Worm (Caenorhabditis elegans) whole organism, L1 larva: ENCODE measurements around the gene cdc-25.3.

Source experiments
- C34B4.2 ChIP-seq: sonication (generic microtip); optimal IDR thresholded peaks from 2 replicates; lab custom pipeline; 2017; ENCODE audit warnings: mild to moderate bottlenecking, missing genetic modification characterization, missing compliant biosample characterization
- F16B12.6 ChIP-seq: fragments of 150-350 bp; optimal IDR thresholded peaks from 2 replicates; lab custom pipeline; 2014; ENCODE audit warnings: missing biosample characterization, missing genetic modification characterization
- Y116A8C.19 ChIP-seq: sonication (generic microtip); optimal IDR thresholded peaks from 2 replicates; lab custom pipeline; 2016; ENCODE audit warnings: missing compliant biosample characterization, missing genetic modification characterization, borderline replicate concordance
- aha-1 ChIP-seq: fragments of 150-350 bp; optimal IDR thresholded peaks from 2 replicates; lab custom pipeline; 2014; ENCODE audit warnings: missing biosample characterization, missing genetic modification characterization
- aly-2 ChIP-seq: fragments of 150-350 bp; optimal IDR thresholded peaks from 2 replicates; lab custom pipeline; 2014; ENCODE audit warnings: missing biosample characterization, missing genetic modification characterization
- ceh-63 ChIP-seq: fragments of 200-800 bp; sonication (Bioruptor generic); optimal IDR thresholded peaks from 2 replicates; lab custom pipeline; 2018; ENCODE audit warnings: mild to moderate bottlenecking, missing genetic modification characterization, missing compliant biosample characterization
- ces-1 ChIP-seq: fragments of 150-350 bp; optimal IDR thresholded peaks from 2 replicates; lab custom pipeline; 2014; ENCODE audit warnings: missing biosample characterization, missing genetic modification reagents, missing genetic modification characterization
- dsc-1 ChIP-seq: sonication (generic microtip); optimal IDR thresholded peaks from 2 replicates; lab custom pipeline; 2016; ENCODE audit warnings: mild to moderate bottlenecking, missing genetic modification characterization, missing compliant biosample characterization
- efl-1 ChIP-seq, 4 experiments: fragments of 150-350 bp; optimal IDR thresholded peaks in 3 of 4; peaks in 1 of 4; 1 replicate in 1 of 4; 2 replicates in 3 of 4; lab custom pipeline; 2014; ENCODE audit warnings: missing biosample characterization in 2 of 4, missing genetic modification characterization in 2 of 4, missing genetic modification reagents in 2 of 4
- elt-2 ChIP-seq: sonication (generic microtip); optimal IDR thresholded peaks from 2 replicates; lab custom pipeline; 2016; ENCODE audit warnings: missing genetic modification characterization, mild to moderate bottlenecking, inconsistent platforms, missing compliant biosample characterization, missing genetic modification reagents
- elt-3 ChIP-seq, 6 experiments: fragments of 150-350 bp in 1 of 6; sonication (generic microtip); optimal IDR thresholded peaks; 2 replicates each; lab custom pipeline; 2017 to 2018; ENCODE audit warnings: missing biosample characterization in 6 of 6, missing genetic modification characterization in 6 of 6, inconsistent platforms in 1 of 6
- ets-5 ChIP-seq: fragments of 200-800 bp; sonication (Bioruptor generic); IDR thresholded peaks from 2 replicates; pipeline ENCODE4 v1.3.6; 2022; ENCODE audit warnings: missing genetic modification characterization, missing compliant biosample characterization
- fkh-10 ChIP-seq: sonication (generic microtip); optimal IDR thresholded peaks from 2 replicates; lab custom pipeline; 2017; ENCODE audit warnings: missing biosample characterization, missing genetic modification reagents, missing genetic modification characterization
- fkh-4 ChIP-seq: sonication (generic microtip); optimal IDR thresholded peaks from 2 replicates; lab custom pipeline; 2016; ENCODE audit warnings: missing compliant biosample characterization, missing genetic modification characterization, borderline replicate concordance
- fkh-8 ChIP-seq: sonication (generic microtip); optimal IDR thresholded peaks from 2 replicates; lab custom pipeline; 2016; ENCODE audit warnings: mild to moderate bottlenecking, missing genetic modification characterization, missing compliant biosample characterization
- hlh-4 ChIP-seq: sonication (generic microtip); optimal IDR thresholded peaks from 2 replicates; lab custom pipeline; 2016; ENCODE audit warnings: mild to moderate bottlenecking, missing genetic modification characterization, missing compliant biosample characterization
- jun-1 ChIP-seq: fragments of 150-350 bp; optimal IDR thresholded peaks from 2 replicates; lab custom pipeline; 2014; ENCODE audit warnings: missing biosample characterization, missing genetic modification reagents, missing genetic modification characterization
- lin-13 ChIP-seq: fragments of 150-350 bp; optimal IDR thresholded peaks from 2 replicates; lab custom pipeline; 2014; ENCODE audit warnings: missing biosample characterization, missing genetic modification reagents, missing genetic modification characterization
- lin-14 ChIP-seq: fragments of 200-800 bp; sonication (Bioruptor generic); optimal IDR thresholded peaks from 2 replicates; lab custom pipeline; 2018; ENCODE audit warnings: mild to moderate bottlenecking, missing genetic modification characterization, moderate library complexity, missing compliant biosample characterization
- lin-35 ChIP-seq, 2 experiments: fragments of 150-350 bp; optimal IDR thresholded peaks; 2 replicates each; lab custom pipeline; 2014; ENCODE audit warnings: missing biosample characterization in 2 of 2, missing genetic modification characterization in 2 of 2, missing genetic modification reagents in 2 of 2
- lin-39 ChIP-seq: fragments of 150-350 bp; optimal IDR thresholded peaks from 2 replicates; lab custom pipeline; 2014; ENCODE audit warnings: missing biosample characterization, missing genetic modification reagents, missing genetic modification characterization
- lsy-2 ChIP-seq, 2 experiments: fragments of 150-350 bp; optimal IDR thresholded peaks; 2 replicates each; lab custom pipeline; 2014; ENCODE audit warnings: missing biosample characterization in 2 of 2, missing genetic modification characterization in 2 of 2
- mab-9 ChIP-seq: fragments of 200-800 bp; sonication (Bioruptor generic); IDR thresholded peaks from 2 replicates; pipeline ENCODE4 v1.3.6; 2022; ENCODE audit warnings: missing genetic modification reagents, missing genetic modification characterization, missing compliant biosample characterization
- mdl-1 ChIP-seq, 2 experiments: fragments of 150-350 bp; optimal IDR thresholded peaks; 2 replicates each; lab custom pipeline; 2014 to 2017; ENCODE audit warnings: missing biosample characterization in 2 of 2, missing genetic modification characterization in 2 of 2, inconsistent platforms in 1 of 2
- nhr-11 ChIP-seq: fragments of 150-350 bp; optimal IDR thresholded peaks from 2 replicates; lab custom pipeline; 2014; ENCODE audit warnings: missing biosample characterization, missing genetic modification characterization
- nhr-12 ChIP-seq: sonication (generic microtip); optimal IDR thresholded peaks from 2 replicates; lab custom pipeline; 2017; ENCODE audit warnings: missing biosample characterization, missing genetic modification characterization
- nhr-20 ChIP-seq: sonication (generic microtip); optimal IDR thresholded peaks from 2 replicates; lab custom pipeline; 2016; ENCODE audit warnings: mild to moderate bottlenecking, missing genetic modification characterization, missing compliant biosample characterization
- nhr-237 ChIP-seq: fragments of 150-350 bp; optimal IDR thresholded peaks from 2 replicates; lab custom pipeline; 2014; ENCODE audit warnings: missing biosample characterization, missing genetic modification characterization
- pqm-1 ChIP-seq: sonication (generic microtip); optimal IDR thresholded peaks from 3 replicates; lab custom pipeline; 2017; ENCODE audit warnings: missing biosample characterization, missing genetic modification characterization
- snpc-4 ChIP-seq: fragments of 150-350 bp; optimal IDR thresholded peaks from 2 replicates; lab custom pipeline; 2014; ENCODE audit warnings: missing biosample characterization, missing genetic modification characterization
- sox-4 ChIP-seq: sonication (generic microtip); optimal IDR thresholded peaks from 2 replicates; lab custom pipeline; 2016; ENCODE audit warnings: missing genetic modification characterization, missing compliant biosample characterization
- sptf-1 ChIP-seq: fragments of 150-350 bp; optimal IDR thresholded peaks from 2 replicates; lab custom pipeline; 2014; ENCODE audit warnings: missing biosample characterization, missing genetic modification characterization
- tbx-2 ChIP-seq: sonication (generic microtip); optimal IDR thresholded peaks from 2 replicates; lab custom pipeline; 2016; ENCODE audit warnings: missing genetic modification characterization, missing compliant biosample characterization
- unc-130 ChIP-seq: fragments of 150-350 bp; optimal IDR thresholded peaks from 2 replicates; lab custom pipeline; 2017; ENCODE audit warnings: missing biosample characterization, missing genetic modification characterization, inconsistent platforms
- unc-30 ChIP-seq: sonication (generic microtip); optimal IDR thresholded peaks from 2 replicates; lab custom pipeline; 2017; ENCODE audit warnings: missing biosample characterization, missing genetic modification characterization
- unc-86 ChIP-seq: sonication (generic microtip); optimal IDR thresholded peaks from 2 replicates; lab custom pipeline; 2016; ENCODE audit warnings: missing genetic modification characterization, missing compliant biosample characterization
- zag-1 ChIP-seq: fragments of 150-350 bp; optimal IDR thresholded peaks from 2 replicates; lab custom pipeline; 2014; ENCODE audit warnings: missing biosample characterization, missing genetic modification characterization
- zip-4 ChIP-seq: fragments of 200-800 bp; sonication (Bioruptor generic); optimal IDR thresholded peaks from 2 replicates; lab custom pipeline; 2018; ENCODE audit warnings: mild to moderate bottlenecking, missing genetic modification characterization, moderate library complexity, missing compliant biosample characterization

The cdc-25.3 gene

ce11 chrIII:8956146-8956646, 38.5 kb upstream of the cdc-25.3 start, which contains the start of the genes ZK643.5 and ZK643.2 (continued):
- TF ChIP-seq elt-2 (tag; lab: Kevin White, UChicago) (no peak), sptf-1 (tag; lab: Kevin White, UChicago) (no peak), fkh-4 (tag; lab: Kevin White, UChicago) (no peak), nhr-12 (tag; lab: Kevin White, UChicago) (no peak), unc-130 (tag; lab: Kevin White, UChicago) (peak; percentile 26), ces-1 (no peak), snpc-4 (no peak), Y116A8C.19 (tag; lab: Kevin White, UChicago) (no peak), unc-86 (tag; lab: Kevin White, UChicago) (peak; percentile 69), C34B4.2 (no peak), jun-1 (tag; lab: Kevin White, UChicago) (no peak)

DNA sequence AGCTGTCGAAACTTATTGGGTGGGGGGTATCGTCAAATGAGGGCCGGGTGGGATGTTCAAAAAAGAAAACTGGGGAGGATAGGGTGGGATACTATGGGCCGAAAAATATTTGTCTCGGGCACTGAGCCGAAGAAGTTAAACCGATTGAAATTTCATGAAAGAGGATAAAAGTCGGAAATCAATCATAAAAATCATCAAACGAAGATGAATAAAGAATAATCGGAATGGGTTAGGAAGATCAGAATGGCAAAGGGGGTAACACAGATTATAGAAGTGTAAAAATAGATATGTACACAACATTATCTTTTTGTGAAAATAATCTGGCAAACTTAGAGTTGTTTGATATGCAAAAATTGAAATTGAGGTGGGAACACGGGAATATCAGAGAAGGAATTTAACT, 37.8 kb upstream of the cdc-25.3 start:
- no peak for TF ChIP-seq aha-1
- TF ChIP-seq zip-4 (GFP tag; lab: Kevin White, UChicago): no peak
- TF ChIP-seq zag-1 (tag; lab: Kevin White, UChicago): no peak
- no peak for TF ChIP-seq lin-13 (GFP tag; lab: Kevin White, UChicago)
- TF ChIP-seq efl-1 (optimal IDR thresholded peaks at IDR 0.05; lab: Kevin White, UChicago): no peak
- TF ChIP-seq efl-1 (GFP tag; optimal IDR thresholded peaks at IDR 0.05 in 1 of 2; lab: Kevin White, UChicago): no peak
- TF ChIP-seq ceh-63: no peak
- no peak for TF ChIP-seq elt-3 (tag; optimal IDR thresholded peaks at IDR 0.05; lab: Kevin White, UChicago)
- no peak for TF ChIP-seq nhr-20 (tag; lab: Kevin White, UChicago)
- no peak for TF ChIP-seq fkh-4 (tag; lab: Kevin White, UChicago)
- TF ChIP-seq lsy-2 (tag; optimal IDR thresholded peaks at IDR 0.05; lab: Kevin White, UChicago): no peak
- no peak for TF ChIP-seq C34B4.2
- no peak for TF ChIP-seq dsc-1
- no peak for TF ChIP-seq nhr-12 (tag; lab: Kevin White, UChicago)
- TF ChIP-seq fkh-8 (tag; lab: Kevin White, UChicago): no peak
- no peak for TF ChIP-seq ets-5 (GFP tag; lab: Robert Waterston, UW)
- TF ChIP-seq mdl-1 (tag; optimal IDR thresholded peaks at IDR 0.05; lab: Kevin White, UChicago): no peak
- TF ChIP-seq lin-39 (tag; lab: Kevin White, UChicago): no peak
- TF ChIP-seq unc-86 (tag; lab: Kevin White, UChicago): no peak

DNA sequence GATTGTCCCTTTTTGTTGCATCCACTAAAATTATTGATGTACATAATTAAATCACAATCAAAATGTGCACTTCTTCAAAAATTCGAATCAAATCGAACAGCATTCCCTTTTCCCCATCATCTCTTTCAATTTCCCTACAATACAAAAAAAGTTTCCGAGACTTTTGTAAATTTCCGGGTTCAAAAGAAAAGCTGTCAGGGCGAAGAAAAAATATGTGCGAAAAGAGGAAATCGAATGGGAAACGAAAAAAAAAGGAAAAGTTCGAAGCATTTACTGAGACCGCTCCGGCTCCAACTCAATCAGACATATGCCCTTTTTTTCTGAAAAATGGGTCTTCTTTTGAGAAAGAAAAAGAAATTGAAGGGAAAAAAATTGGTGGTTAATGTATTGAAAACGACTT, 31.4 kb upstream of the cdc-25.3 start:
- TF ChIP-seq lin-35 (GFP tag; optimal IDR thresholded peaks at IDR 0.05; lab: Kevin White, UChicago) (no peak), nhr-237 (tag; lab: Kevin White, UChicago) (no peak), lin-39 (tag; lab: Kevin White, UChicago) (no peak), aly-2 (tag; lab: Kevin White, UChicago) (no peak), mab-9 (GFP tag; lab: Robert Waterston, UW) (no peak), snpc-4 (no peak), pqm-1 (no peak), lin-14 (GFP tag; lab: Kevin White, UChicago) (peak; percentile 38), lin-13 (GFP tag; lab: Kevin White, UChicago) (no peak), fkh-10 (GFP tag; lab: Kevin White, UChicago) (peak; percentile 51), nhr-11 (tag; lab: Kevin White, UChicago) (no peak), jun-1 (tag; lab: Kevin White, UChicago) (no peak), tbx-2 (tag; lab: Kevin White, UChicago) (no peak), sox-4 (tag; lab: Kevin White, UChicago) (no peak)

ce11 chrIII:8946285-8946684, 28.6 kb upstream of the cdc-25.3 start:
- TF ChIP-seq fkh-10 (GFP tag; lab: Kevin White, UChicago): peak; percentile 49
- TF ChIP-seq unc-30 (tag; lab: Kevin White, UChicago): no peak
- TF ChIP-seq F16B12.6 (tag; lab: Kevin White, UChicago): no peak
- TF ChIP-seq dsc-1: no peak
- TF ChIP-seq hlh-4 (tag; lab: Kevin White, UChicago): no peak
- TF ChIP-seq lin-14 (GFP tag; lab: Kevin White, UChicago): peak; percentile 62
